Worm (Caenorhabditis elegans): ENCODE data around the gene F14F7.5.

F14F7.5 gene

DNA sequence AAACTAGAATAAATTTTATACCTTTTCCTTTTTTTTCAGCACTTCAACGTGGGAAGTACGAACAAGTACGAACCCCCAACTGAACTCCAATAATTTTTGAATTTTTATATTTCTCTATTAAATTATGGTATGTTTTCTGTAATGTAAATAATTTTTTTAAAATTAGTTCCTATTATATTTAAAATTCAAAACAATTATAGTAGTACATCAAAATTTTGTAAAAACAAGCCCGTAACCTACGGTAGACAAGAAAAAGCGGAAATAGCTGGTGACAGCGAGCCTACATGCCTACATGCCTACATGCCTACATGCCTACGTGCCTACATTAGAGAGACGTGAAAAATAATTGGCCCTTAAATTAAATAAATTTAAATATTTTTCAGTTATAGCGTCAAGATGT is at the start of gene F14F7.5:
Gene F14F7.5, plus strand, starts transcription at position 301 of the 400 bp plus-strand sequence.
- TF ChIP-seq him-1 (tag; optimal IDR thresholded peaks at IDR 0.05), result no peak
- TF ChIP-seq W03F9.2 (tag; optimal IDR thresholded peaks at IDR 0.05), result no peak
- TF ChIP-seq dao-5 (tag; optimal IDR thresholded peaks at IDR 0.05), result no peak

DNA sequence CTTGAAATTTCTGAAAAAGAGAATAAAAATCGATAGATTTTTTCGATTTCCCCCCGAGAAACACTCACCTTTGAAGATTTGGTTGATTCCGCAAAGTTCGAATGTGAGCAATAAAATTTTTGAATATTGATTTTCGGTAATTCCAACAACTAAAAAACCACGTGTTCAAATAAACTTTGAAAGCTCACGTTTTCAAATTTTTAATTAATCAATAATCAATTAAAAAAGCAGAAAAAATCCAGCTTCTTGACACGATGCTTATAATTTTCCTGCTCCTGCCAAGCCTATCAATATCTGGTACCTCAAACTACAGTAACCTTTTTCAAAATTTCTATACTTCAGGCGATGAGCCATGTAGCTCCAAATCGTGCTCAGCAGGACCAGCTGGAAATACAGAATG is 44.4 kb upstream of the F14F7.5 start, which contains the start of gene ZK1010.5:
Gene ZK1010.5, minus strand, starts transcription at position 101 of the 400 bp plus-strand sequence.
- TF ChIP-seq W03F9.2 (tag; optimal IDR thresholded peaks at IDR 0.05), result no peak
- TF ChIP-seq dao-5 (tag; optimal IDR thresholded peaks at IDR 0.05), result no peak
- TF ChIP-seq him-1 (tag; optimal IDR thresholded peaks at IDR 0.05), result no peak

- TF ChIP-seq him-1 (tag; optimal IDR thresholded peaks at IDR 0.05), result no peak
- no peak for TF ChIP-seq dao-5 (tag; optimal IDR thresholded peaks at IDR 0.05)
- TF ChIP-seq W03F9.2 (tag; optimal IDR thresholded peaks at IDR 0.05), result no peak
Observed at ce11 chrIII:12990997-12991396, 40.8 kb upstream of the F14F7.5 start, which contains the start of gene ZK1010.12. TSS of gene ZK1010.12 (plus strand) at chrIII:12991297.

- TF ChIP-seq him-1 (tag; optimal IDR thresholded peaks at IDR 0.05), result no peak
- no peak for TF ChIP-seq W03F9.2 (tag; optimal IDR thresholded peaks at IDR 0.05)
- TF ChIP-seq dao-5 (tag; optimal IDR thresholded peaks at IDR 0.05), result no peak
Observed at ce11 chrIII:12993055-12993454, 38.7 kb upstream of the F14F7.5 start.

DNA sequence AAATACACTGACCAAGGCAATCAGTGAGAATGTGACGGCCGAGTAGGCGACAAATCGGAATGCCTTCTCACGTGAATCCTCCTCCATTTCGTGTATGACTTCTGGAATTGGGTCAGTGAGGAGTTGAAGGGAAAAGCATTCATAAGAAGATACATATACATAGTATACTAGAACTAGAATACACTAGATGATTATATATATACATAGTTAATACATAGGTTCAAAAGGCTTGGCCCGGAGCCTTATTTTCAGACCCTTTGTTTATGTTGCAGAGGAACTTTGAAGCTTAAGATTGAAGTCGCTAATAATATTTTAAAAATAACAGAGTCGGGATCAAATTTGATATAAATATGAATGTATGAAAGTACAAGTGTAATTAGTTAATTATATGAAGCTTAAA is 38.2 kb upstream of the F14F7.5 start, which contains the start of gene col-97:
Gene col-97, minus strand, starts transcription at position 101 of the 400 bp plus-strand sequence.
- TF ChIP-seq dao-5 (tag; optimal IDR thresholded peaks at IDR 0.05) (no peak), him-1 (tag; optimal IDR thresholded peaks at IDR 0.05) (no peak), W03F9.2 (tag; optimal IDR thresholded peaks at IDR 0.05) (no peak)

ce11 chrIII:12998252-12998651 is 33.5 kb upstream of the F14F7.5 start:
- TF ChIP-seq him-1 (tag; optimal IDR thresholded peaks at IDR 0.05), result no peak
- TF ChIP-seq dao-5 (tag; optimal IDR thresholded peaks at IDR 0.05), result no peak
- no peak for TF ChIP-seq W03F9.2 (tag; optimal IDR thresholded peaks at IDR 0.05)

- TF ChIP-seq him-1 (tag; optimal IDR thresholded peaks at IDR 0.05) (no peak), dao-5 (tag; optimal IDR thresholded peaks at IDR 0.05) (no peak), W03F9.2 (tag; optimal IDR thresholded peaks at IDR 0.05) (no peak)
Observed at ce11 chrIII:13000457-13000856, 31.3 kb upstream of the F14F7.5 start, which contains the start of gene ZK1010.8. TSS of gene ZK1010.8 (minus strand) at chrIII:13000670.

ce11 chrIII:13002098-13002497 is 29.7 kb upstream of the F14F7.5 start, which contains the start of gene ZK1010.10:
TSS of gene ZK1010.10 (plus strand) at chrIII:13002383.
- no peak for TF ChIP-seq W03F9.2 (tag; optimal IDR thresholded peaks at IDR 0.05)

ce11 chrIII:13004316-13004715 is 27.5 kb upstream of the F14F7.5 start:
- TF ChIP-seq W03F9.2 (tag; optimal IDR thresholded peaks at IDR 0.05) (no peak), dao-5 (tag; optimal IDR thresholded peaks at IDR 0.05) (no peak), him-1 (tag; optimal IDR thresholded peaks at IDR 0.05) (no peak)

- TF ChIP-seq W03F9.2 (tag; optimal IDR thresholded peaks at IDR 0.05) (no peak), him-1 (tag; optimal IDR thresholded peaks at IDR 0.05) (no peak), dao-5 (tag; optimal IDR thresholded peaks at IDR 0.05) (no peak)
Observed at ce11 chrIII:13005161-13005560, 26.6 kb upstream of the F14F7.5 start, which contains the start of gene snf-7. TSS of gene snf-7 (plus strand) at chrIII:13005461.

- TF ChIP-seq him-1 (tag; optimal IDR thresholded peaks at IDR 0.05) (no peak), dao-5 (tag; optimal IDR thresholded peaks at IDR 0.05) (no peak), W03F9.2 (tag; optimal IDR thresholded peaks at IDR 0.05) (no peak)
Observed at ce11 chrIII:13011927-13012326, 19.9 kb upstream of the F14F7.5 start.

DNA sequence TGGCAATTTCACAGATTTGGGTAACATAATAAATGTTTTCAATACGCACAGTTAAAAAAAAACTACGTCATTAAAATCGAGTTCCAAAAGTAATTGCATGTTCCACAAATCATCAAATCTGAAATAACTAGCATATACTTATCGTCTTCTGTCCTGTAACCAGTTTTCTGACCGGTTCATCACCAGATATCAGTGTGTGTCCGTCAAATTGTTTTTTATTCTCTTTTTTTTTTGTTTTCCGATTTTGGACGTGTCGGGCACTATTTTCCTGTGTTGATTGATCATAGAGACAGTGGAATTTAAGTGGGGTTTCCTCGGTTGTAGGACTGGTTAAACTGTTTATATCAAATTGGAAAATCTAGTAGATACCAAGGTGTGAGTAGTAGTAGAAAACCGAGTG is 17.9 kb upstream of the F14F7.5 start:
- no peak for TF ChIP-seq W03F9.2 (tag; optimal IDR thresholded peaks at IDR 0.05)
- no peak for TF ChIP-seq dao-5 (tag; optimal IDR thresholded peaks at IDR 0.05)
- no peak for TF ChIP-seq him-1 (tag; optimal IDR thresholded peaks at IDR 0.05)

- TF ChIP-seq W03F9.2 (tag; optimal IDR thresholded peaks at IDR 0.05) (peak; percentile 56), dao-5 (tag; optimal IDR thresholded peaks at IDR 0.05) (peak; percentile 51), him-1 (tag; optimal IDR thresholded peaks at IDR 0.05) (peak; percentile 6)
Observed at ce11 chrIII:13015754-13016317, 16.0 kb upstream of the F14F7.5 start.

DNA sequence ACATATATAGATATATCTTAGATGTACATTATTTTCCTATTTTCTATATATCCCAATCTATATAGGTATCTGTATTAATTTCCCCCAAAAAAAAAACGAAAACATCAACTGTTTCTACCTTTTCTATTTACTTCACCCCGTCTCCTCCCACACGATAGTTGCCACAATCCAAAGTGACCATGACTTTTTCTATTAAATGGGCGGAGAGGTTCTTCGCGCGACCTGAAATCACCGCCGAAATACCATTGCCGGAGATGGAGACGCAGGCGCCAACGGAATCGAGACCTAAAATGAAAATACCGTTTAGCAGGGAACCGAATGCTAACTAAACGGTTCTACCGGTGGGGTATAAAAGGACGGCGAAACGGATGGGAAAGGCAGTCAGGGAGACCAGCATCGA is 13.2 kb upstream of the F14F7.5 start, which contains the start of gene col-98:
Gene col-98, plus strand, starts transcription at position 390 of the 400 bp plus-strand sequence.
- TF ChIP-seq W03F9.2 (tag; optimal IDR thresholded peaks at IDR 0.05) (no peak), him-1 (tag; optimal IDR thresholded peaks at IDR 0.05) (no peak), dao-5 (tag; optimal IDR thresholded peaks at IDR 0.05) (no peak)
